Worm (Caenorhabditis elegans): ENCODE measurements around the gene E04F6.10.

Gene E04F6.10

ce11 chrII:7217047-7217446 lies at the start of gene E04F6.10:
Gene E04F6.10, minus strand, starts transcription at chrII:7217147.
- TF ChIP-seq swsn-7 (tag; optimal IDR thresholded peaks at IDR 0.05): no peak
- no peak for TF ChIP-seq hpl-2 (GFP tag; optimal IDR thresholded peaks at IDR 0.05)
- no peak for TF ChIP-seq nhr-90 (tag; optimal IDR thresholded peaks at IDR 0.05; ENCODE audit: poor library complexity)
- TF ChIP-seq unc-62 (GFP tag; optimal IDR thresholded peaks at IDR 0.05): no peak
- no peak for TF ChIP-seq ceh-8 (GFP tag; optimal IDR thresholded peaks at IDR 0.05)
- no peak for TF ChIP-seq tlp-1 (tag; optimal IDR thresholded peaks at IDR 0.05)
- TF ChIP-seq unc-98 (GFP tag; IDR thresholded peaks at IDR 0.05): no peak

ce11 chrII:7264675-7265074 lies 47.7 kb upstream of the E04F6.10 start:
- TF ChIP-seq ceh-90 (tag; optimal IDR thresholded peaks at IDR 0.05) (no peak), nhr-90 (tag; optimal IDR thresholded peaks at IDR 0.05; ENCODE audit: poor library complexity) (peak; percentile 35), nhr-20 (tag; optimal IDR thresholded peaks at IDR 0.05) (peak; percentile 68), elt-2 (tag; optimal IDR thresholded peaks at IDR 0.05) (peak; percentile 96), fkh-4 (tag; optimal IDR thresholded peaks at IDR 0.05; ENCODE audit: borderline replicate concordance) (no peak), mdl-1 (tag; optimal IDR thresholded peaks at IDR 0.05) (peak in 1 of 2 experiments; percentile 61), nhr-84 (tag; optimal IDR thresholded peaks at IDR 0.05) (no peak), efl-1 (optimal IDR thresholded peaks at IDR 0.05) (no peak), efl-1 (GFP tag; optimal IDR thresholded peaks at IDR 0.05 in 1 of 2) (peak in 1 of 2 experiments; percentile 41), blmp-1 (tag; optimal IDR thresholded peaks at IDR 0.05) (peak; percentile 42), lin-14 (GFP tag; optimal IDR thresholded peaks at IDR 0.05) (no peak), jun-1 (tag; optimal IDR thresholded peaks at IDR 0.05) (peak; percentile 55), lin-35 (GFP tag; optimal IDR thresholded peaks at IDR 0.05) (peak in 1 of 2 experiments; percentile 47), nhr-71 (tag; optimal IDR thresholded peaks at IDR 0.05) (peak; percentile 32)

ce11 chrII:7261854-7262253 lies 44.9 kb upstream of the E04F6.10 start, which contains the start of gene C30G12.4:
Gene C30G12.4, plus strand, starts transcription at chrII:7262154.
- TF ChIP-seq sup-37 (GFP tag; optimal IDR thresholded peaks at IDR 0.05) (no peak), tlp-1 (tag; optimal IDR thresholded peaks at IDR 0.05) (no peak), lin-15B (tag; optimal IDR thresholded peaks at IDR 0.05) (no peak), nhr-237 (tag; optimal IDR thresholded peaks at IDR 0.05) (no peak), zip-4 (GFP tag; optimal IDR thresholded peaks at IDR 0.05) (no peak), fos-1 (tag; optimal IDR thresholded peaks at IDR 0.05) (no peak), mef-2 (tag; optimal IDR thresholded peaks at IDR 0.05) (no peak), C16A3.4 (tag; optimal IDR thresholded peaks at IDR 0.05) (no peak)

ce11 chrII:7255614-7256162 lies 38.7 kb upstream of the E04F6.10 start, which contains the start of gene F32A5.8:
Gene F32A5.8, plus strand, starts transcription at chrII:7256112.
- TF ChIP-seq nhr-85 (tag) (peak; percentile 21), aha-1 (tag; optimal IDR thresholded peaks at IDR 0.05) (no peak), sptf-1 (tag; optimal IDR thresholded peaks at IDR 0.05) (no peak), grh-1 (GFP tag; IDR thresholded peaks at IDR 0.05) (no peak), lin-39 (tag; optimal IDR thresholded peaks at IDR 0.05) (no peak), nhr-11 (tag; optimal IDR thresholded peaks at IDR 0.05) (no peak), F16B12.6 (tag; optimal IDR thresholded peaks at IDR 0.05) (no peak), C04F5.9 (tag; optimal IDR thresholded peaks at IDR 0.05) (no peak), lir-3 (tag; optimal IDR thresholded peaks at IDR 0.05; ENCODE audit: poor library complexity) (peak; percentile 14), elt-2 (tag; optimal IDR thresholded peaks at IDR 0.05) (peak; percentile 58), ama-1 (optimal IDR thresholded peaks at IDR 0.05) (no peak), nhr-20 (tag; optimal IDR thresholded peaks at IDR 0.05) (peak; percentile 18), ceh-8 (GFP tag; optimal IDR thresholded peaks at IDR 0.05) (no peak), blmp-1 (tag; optimal IDR thresholded peaks at IDR 0.05) (peak; percentile 3), fkh-10 (GFP tag; optimal IDR thresholded peaks at IDR 0.05) (no peak), egl-13 (tag; optimal IDR thresholded peaks at IDR 0.05) (no peak), alr-1 (tag; optimal IDR thresholded peaks at IDR 0.05; ENCODE audit: borderline replicate concordance) (no peak), ceh-90 (tag; optimal IDR thresholded peaks at IDR 0.05) (no peak), mdl-1 (tag; optimal IDR thresholded peaks at IDR 0.05) (no peak), snu-23 (GFP tag; optimal IDR thresholded peaks at IDR 0.05) (no peak), ceh-88 (GFP tag; IDR thresholded peaks at IDR 0.05) (no peak), jun-1 (tag; optimal IDR thresholded peaks at IDR 0.05) (no peak), pqm-1 (tag; optimal IDR thresholded peaks at IDR 0.05) (no peak), egl-27 (tag; optimal IDR thresholded peaks at IDR 0.05) (no peak), aly-2 (tag; optimal IDR thresholded peaks at IDR 0.05) (no peak), unc-30 (tag; optimal IDR thresholded peaks at IDR 0.05) (no peak), mep-1 (tag; optimal IDR thresholded peaks at IDR 0.05) (no peak), nhr-90 (tag; optimal IDR thresholded peaks at IDR 0.05; ENCODE audit: poor library complexity) (peak; percentile 1), dpl-1 (GFP tag; optimal IDR thresholded peaks at IDR 0.05) (no peak)

All from whole organism, L1 larva.